Worm (Caenorhabditis elegans): Measurements from ENCODE around the gene ugt-30.

ugt-30 gene

ce11 chrV:15153277-15153676 lies 28.2 kb upstream of the ugt-30 start, which contains the start of gene srh-55:
Gene srh-55 (plus strand): TSS chrV:15153577.
- no peak for TF ChIP-seq fos-1 (tag; optimal IDR thresholded peaks at IDR 0.05)
- no peak for TF ChIP-seq T26A8.4 (GFP tag; IDR thresholded peaks at IDR 0.05)
- TF ChIP-seq daf-16 (GFP tag; optimal IDR thresholded peaks at IDR 0.05): no peak
- TF ChIP-seq daf-16 (tag; optimal IDR thresholded peaks at IDR 0.05): no peak
- TF ChIP-seq D1046.2 (GFP tag; IDR thresholded peaks at IDR 0.05): no peak
- no peak for TF ChIP-seq aha-1 (tag)
- no peak for TF ChIP-seq nhr-42 (GFP tag; IDR thresholded peaks at IDR 0.05)
- no peak for TF ChIP-seq hmg-1.1 (GFP tag; IDR thresholded peaks at IDR 0.05)
- no peak for TF ChIP-seq daf-12 (tag; optimal IDR thresholded peaks at IDR 0.05)
- peak in 1 of 2 experiments; percentile 77 for TF ChIP-seq unc-62 (GFP tag; optimal IDR thresholded peaks at IDR 0.05 in 1 of 2)
- TF ChIP-seq unc-62 (tag; optimal IDR thresholded peaks at IDR 0.05): no peak

- TF ChIP-seq pqm-1 (tag; optimal IDR thresholded peaks at IDR 0.05) (no peak), unc-62 (GFP tag; optimal IDR thresholded peaks at IDR 0.05 in 1 of 2) (peak in 1 of 2 experiments; percentile 56), unc-62 (tag; optimal IDR thresholded peaks at IDR 0.05) (no peak), aha-1 (tag) (peak; percentile 49), set-16 (GFP tag; IDR thresholded peaks at IDR 0.05) (no peak)
Measured at ce11 chrV:15152010-15152409, 26.9 kb upstream of the ugt-30 start.

- no peak for TF ChIP-seq lin-29 (GFP tag; IDR thresholded peaks at IDR 0.05)
- no peak for TF ChIP-seq ceh-82 (tag; optimal IDR thresholded peaks at IDR 0.05)
- no peak for TF ChIP-seq egl-43 (GFP tag; IDR thresholded peaks at IDR 0.05)
- no peak for TF ChIP-seq F49E8.2 (tag; optimal IDR thresholded peaks at IDR 0.05; ENCODE audit: borderline replicate concordance)
- TF ChIP-seq lsy-2 (tag; optimal IDR thresholded peaks at IDR 0.05): no peak
- TF ChIP-seq lim-7 (GFP tag; IDR thresholded peaks at IDR 0.05): no peak
- TF ChIP-seq pha-4 (GFP tag; IDR thresholded peaks at IDR 0.05): no peak
- TF ChIP-seq pha-4 (tag; optimal IDR thresholded peaks at IDR 0.05): no peak
- TF ChIP-seq F10B5.3 (tag; optimal IDR thresholded peaks at IDR 0.05): no peak
- no peak for TF ChIP-seq zip-11 (GFP tag; IDR thresholded peaks at IDR 0.05)
- no peak for TF ChIP-seq nhr-102 (tag; optimal IDR thresholded peaks at IDR 0.05)
- no peak for TF ChIP-seq fkh-10 (GFP tag; optimal IDR thresholded peaks at IDR 0.05)
Measured at ce11 chrV:15150661-15151060, 25.6 kb upstream of the ugt-30 start, which contains the start of gene T09F5.2. Gene T09F5.2 (plus strand): TSS chrV:15150961.

ce11 chrV:15150176-15150575 lies 25.1 kb upstream of the ugt-30 start:
- TF ChIP-seq lin-1 (GFP tag; IDR thresholded peaks at IDR 0.05) (no peak), ceh-28 (tag; optimal IDR thresholded peaks at IDR 0.05) (no peak), nhr-77 (tag; optimal IDR thresholded peaks at IDR 0.05) (no peak), dmd-6 (GFP tag; IDR thresholded peaks at IDR 0.05) (no peak), tag-97 (GFP tag; IDR thresholded peaks at IDR 0.05) (no peak), Y105C5A.15 (GFP tag; IDR thresholded peaks at IDR 0.05) (no peak), zip-11 (GFP tag; IDR thresholded peaks at IDR 0.05) (no peak), F44E2.7 (GFP tag; IDR thresholded peaks at IDR 0.05) (no peak), nhr-111 (GFP tag; optimal IDR thresholded peaks at IDR 0.05) (no peak), aly-2 (tag; optimal IDR thresholded peaks at IDR 0.05) (no peak), ceh-44 (GFP tag; IDR thresholded peaks at IDR 0.05) (no peak), mep-1 (tag; optimal IDR thresholded peaks at IDR 0.05) (no peak), ama-1 (optimal IDR thresholded peaks at IDR 0.05) (no peak), hlh-30 (tag; optimal IDR thresholded peaks at IDR 0.05; ENCODE audit: insufficient read depth) (no peak), dmd-9 (GFP tag; IDR thresholded peaks at IDR 0.05) (no peak), snpc-1.2 (GFP tag; IDR thresholded peaks at IDR 0.05) (no peak), zfp-2 (tag; optimal IDR thresholded peaks at IDR 0.05) (no peak), dve-1 (tag; optimal IDR thresholded peaks at IDR 0.05; ENCODE audit: insufficient read depth) (no peak)

Data from whole organism, L4 larva.